Worm (Caenorhabditis elegans): ENCODE data around the gene R09E10.8.
A peak's percentile ranks its signal among the peaks of the same experiment; 100 is the strongest.

ce11 chrIV:10269137-10269933 lies 40.9 kb downstream of the R09E10.8 start, which contains the start of the genes nspd-7 and Y43C5A.2:
- TF ChIP-seq ceh-82 (tag; optimal IDR thresholded peaks at IDR 0.05) (no peak), nhr-76 (tag; optimal IDR thresholded peaks at IDR 0.05) (no peak), pha-4 (tag; optimal IDR thresholded peaks at IDR 0.05) (peak; percentile 22), ama-1 (optimal IDR thresholded peaks at IDR 0.05) (no peak), lin-15B (tag; optimal IDR thresholded peaks at IDR 0.05) (no peak), mdl-1 (tag; optimal IDR thresholded peaks at IDR 0.05) (no peak)
